Fruit fly (Drosophila melanogaster): ENCODE measurements around the gene Rph.

The Rph gene

DNA sequence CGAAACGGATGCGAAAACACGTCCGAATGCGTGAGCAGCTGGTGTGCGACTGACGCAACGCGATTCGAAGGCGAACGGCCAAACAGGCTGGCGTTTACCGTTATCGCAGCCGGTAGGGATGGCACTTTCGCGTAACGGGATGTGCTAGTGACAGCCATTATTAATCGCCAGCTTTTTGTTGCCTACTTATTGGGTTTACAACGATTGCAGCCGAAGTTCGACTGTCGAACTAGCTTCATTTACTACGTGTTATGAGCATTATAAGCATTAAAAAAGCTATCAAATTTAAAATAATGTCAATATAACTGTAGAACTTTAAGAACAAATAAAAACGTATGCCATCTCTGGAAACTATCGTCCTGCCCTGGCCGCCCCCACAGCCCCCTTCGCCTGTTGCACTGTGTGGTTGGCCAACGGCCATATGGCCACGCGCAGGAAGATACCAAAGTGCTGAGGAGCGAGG lies at the start of gene Rph:
Gene Rph, minus strand, starts transcription at position 51 of the 463 bp plus-strand sequence.
- TF ChIP-seq Hr96 (GFP tag; optimal IDR thresholded peaks at IDR 0.05) (peak; percentile 59), Clk (GFP tag; optimal IDR thresholded peaks at IDR 0.05) (peak; percentile 3), CG14711 (tag; optimal IDR thresholded peaks at IDR 0.05) (peak; percentile 10), cnc (optimal IDR thresholded peaks at IDR 0.05) (no peak), CG33017 (tag; optimal IDR thresholded peaks at IDR 0.05) (no peak), ovo (GFP tag; optimal IDR thresholded peaks at IDR 0.05) (peak; percentile 36), Crg-1 (GFP tag; optimal IDR thresholded peaks at IDR 0.05) (no peak), bab1 (GFP tag; optimal IDR thresholded peaks at IDR 0.05) (no peak), Mnt (GFP tag; optimal IDR thresholded peaks at IDR 0.05) (peak; percentile 32), tj (GFP tag; optimal IDR thresholded peaks at IDR 0.05) (no peak), CG7101 (tag; optimal IDR thresholded peaks at IDR 0.05) (peak; percentile 26), kay (GFP tag; ENCODE audit: borderline replicate concordance) (no peak), CG12768 (GFP tag; optimal IDR thresholded peaks at IDR 0.05) (peak; percentile 28), toe (GFP tag; optimal IDR thresholded peaks at IDR 0.05) (no peak), pad (GFP tag; optimal IDR thresholded peaks at IDR 0.05) (no peak), CG11617 (GFP tag; optimal IDR thresholded peaks at IDR 0.05) (peak; percentile 10), CG1620 (GFP tag; optimal IDR thresholded peaks at IDR 0.05) (no peak), cic (GFP tag; optimal IDR thresholded peaks at IDR 0.05) (peak; percentile 9), CG5204 (GFP tag; optimal IDR thresholded peaks at IDR 0.05) (peak; percentile 25), CG7045 (GFP tag; optimal IDR thresholded peaks at IDR 0.05) (peak; percentile 32)

DNA sequence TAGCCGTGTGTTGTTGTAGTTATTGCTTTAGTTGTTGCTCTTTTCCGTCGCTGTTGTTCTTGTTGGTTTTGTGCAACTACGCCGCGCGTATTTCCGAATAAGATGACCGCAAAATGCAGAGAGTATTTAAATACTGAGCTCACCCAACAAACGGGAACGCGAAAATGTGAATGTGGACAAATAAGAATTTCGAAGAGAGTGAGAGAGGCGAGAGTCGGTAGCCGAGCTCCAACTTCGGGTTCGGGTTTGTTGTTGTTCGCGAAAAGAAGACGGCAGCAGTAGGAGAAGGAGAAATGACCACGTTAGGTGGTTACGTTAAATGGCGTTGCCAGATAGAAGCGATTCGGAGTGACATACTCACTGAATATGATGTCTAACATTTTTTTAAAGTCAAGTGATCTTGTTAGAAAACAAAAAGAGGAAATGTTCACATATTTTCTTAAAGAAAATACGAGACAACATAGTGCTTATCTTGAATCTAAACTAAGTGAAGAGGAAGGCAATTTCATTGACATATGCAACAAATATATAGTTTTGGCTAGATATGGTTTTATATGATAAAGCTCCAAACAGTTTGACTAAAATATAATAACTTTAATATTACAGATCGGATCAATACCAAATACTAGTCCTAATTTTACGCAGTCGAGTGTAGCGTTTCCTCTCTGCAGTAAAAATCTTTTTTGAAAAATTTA lies 49.4 kb upstream of the Rph start:
- TF ChIP-seq ovo (GFP tag; optimal IDR thresholded peaks at IDR 0.05), result peak; percentile 47
- peak; percentile 26 for TF ChIP-seq bab1 (GFP tag; optimal IDR thresholded peaks at IDR 0.05)
- no peak for TF ChIP-seq Hr96 (GFP tag; optimal IDR thresholded peaks at IDR 0.05)
- no peak for TF ChIP-seq cnc (optimal IDR thresholded peaks at IDR 0.05)
- peak; percentile 100 for TF ChIP-seq pad (GFP tag; optimal IDR thresholded peaks at IDR 0.05)
- no peak for TF ChIP-seq CG33017 (tag; optimal IDR thresholded peaks at IDR 0.05)
- TF ChIP-seq cic (GFP tag; optimal IDR thresholded peaks at IDR 0.05), result peak; percentile 49
- no peak for TF ChIP-seq CG11617 (GFP tag; optimal IDR thresholded peaks at IDR 0.05)
- no peak for TF ChIP-seq toe (GFP tag; optimal IDR thresholded peaks at IDR 0.05)
- TF ChIP-seq Mnt (GFP tag; optimal IDR thresholded peaks at IDR 0.05), result peak; percentile 46
- no peak for TF ChIP-seq Clk (GFP tag; optimal IDR thresholded peaks at IDR 0.05)
- TF ChIP-seq tj (GFP tag; optimal IDR thresholded peaks at IDR 0.05), result peak; percentile 63
- peak; percentile 11 for TF ChIP-seq CG7101 (tag; optimal IDR thresholded peaks at IDR 0.05)
- TF ChIP-seq kay (GFP tag; ENCODE audit: borderline replicate concordance), result peak; percentile 85

DNA sequence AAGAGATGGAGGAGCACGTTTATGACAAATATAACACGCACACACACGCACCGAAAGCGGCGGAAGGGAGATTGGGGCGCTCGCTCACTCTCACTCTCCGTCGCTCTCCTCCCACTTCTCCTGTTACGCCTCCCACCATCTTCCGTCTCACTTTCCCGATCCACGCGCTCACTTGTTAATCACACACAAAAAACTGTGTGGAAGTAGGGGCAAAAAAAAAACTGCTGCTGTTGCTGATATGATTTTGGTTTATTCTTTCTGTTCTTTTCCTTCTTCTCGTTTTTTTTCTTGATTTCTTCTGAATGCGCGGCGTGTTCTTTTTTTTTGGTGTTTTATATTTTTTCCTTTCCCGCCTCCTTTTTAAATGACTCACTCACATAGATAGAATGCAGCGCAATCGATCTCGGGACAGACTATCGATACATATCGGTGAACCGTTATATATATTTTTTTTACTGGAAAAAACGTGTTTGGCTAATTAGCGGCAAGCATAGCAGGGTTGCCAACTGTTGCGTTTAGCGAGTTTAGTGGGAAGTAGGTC lies 48.3 kb upstream of the Rph start:
- TF ChIP-seq CG7045 (GFP tag; optimal IDR thresholded peaks at IDR 0.05) (no peak), CG5204 (GFP tag; optimal IDR thresholded peaks at IDR 0.05) (no peak), toe (GFP tag; optimal IDR thresholded peaks at IDR 0.05) (no peak), Mnt (GFP tag; optimal IDR thresholded peaks at IDR 0.05) (peak; percentile 74), Clk (GFP tag; optimal IDR thresholded peaks at IDR 0.05) (no peak), CG1620 (GFP tag; optimal IDR thresholded peaks at IDR 0.05) (no peak), cic (GFP tag; optimal IDR thresholded peaks at IDR 0.05) (no peak), CG33017 (tag; optimal IDR thresholded peaks at IDR 0.05) (no peak), Crg-1 (GFP tag; optimal IDR thresholded peaks at IDR 0.05) (no peak), CG11617 (GFP tag; optimal IDR thresholded peaks at IDR 0.05) (no peak), pad (GFP tag; optimal IDR thresholded peaks at IDR 0.05) (peak; percentile 82), kay (GFP tag; ENCODE audit: borderline replicate concordance) (peak; percentile 76), CG14711 (tag; optimal IDR thresholded peaks at IDR 0.05) (peak; percentile 88), cnc (optimal IDR thresholded peaks at IDR 0.05) (no peak), CG7101 (tag; optimal IDR thresholded peaks at IDR 0.05) (no peak), Hr96 (GFP tag; optimal IDR thresholded peaks at IDR 0.05) (no peak), CG12768 (GFP tag; optimal IDR thresholded peaks at IDR 0.05) (no peak), bab1 (GFP tag; optimal IDR thresholded peaks at IDR 0.05) (no peak), tj (GFP tag; optimal IDR thresholded peaks at IDR 0.05) (peak; percentile 90), ovo (GFP tag; optimal IDR thresholded peaks at IDR 0.05) (peak; percentile 94)

DNA sequence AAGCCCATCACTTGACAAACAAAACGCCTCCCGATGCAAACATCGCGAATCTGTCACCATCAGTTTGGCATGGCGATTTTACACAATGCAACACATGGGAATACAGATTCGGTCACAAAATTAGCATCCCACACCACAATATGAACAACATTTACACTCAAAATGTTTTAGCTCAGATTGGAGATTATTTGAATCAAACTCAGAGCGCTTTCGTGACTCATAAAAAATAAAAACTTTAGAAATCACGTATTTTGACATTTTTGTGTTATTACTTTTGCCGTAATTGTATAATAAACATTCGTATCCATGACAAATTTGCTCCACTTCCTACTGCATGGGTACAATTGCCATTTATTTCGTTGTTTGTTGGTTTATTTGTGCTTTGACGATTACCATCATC lies 46.6 kb upstream of the Rph start:
- TF ChIP-seq Crg-1 (GFP tag; optimal IDR thresholded peaks at IDR 0.05) (no peak), CG1620 (GFP tag; optimal IDR thresholded peaks at IDR 0.05) (no peak), cic (GFP tag; optimal IDR thresholded peaks at IDR 0.05) (no peak), CG7045 (GFP tag; optimal IDR thresholded peaks at IDR 0.05) (no peak), CG33017 (tag; optimal IDR thresholded peaks at IDR 0.05) (no peak), CG12768 (GFP tag; optimal IDR thresholded peaks at IDR 0.05) (no peak), tj (GFP tag; optimal IDR thresholded peaks at IDR 0.05) (no peak), CG14711 (tag; optimal IDR thresholded peaks at IDR 0.05) (no peak), bab1 (GFP tag; optimal IDR thresholded peaks at IDR 0.05) (no peak), pad (GFP tag; optimal IDR thresholded peaks at IDR 0.05) (no peak), Clk (GFP tag; optimal IDR thresholded peaks at IDR 0.05) (no peak), CG5204 (GFP tag; optimal IDR thresholded peaks at IDR 0.05) (no peak), cnc (optimal IDR thresholded peaks at IDR 0.05) (no peak), kay (GFP tag; ENCODE audit: borderline replicate concordance) (no peak), toe (GFP tag; optimal IDR thresholded peaks at IDR 0.05) (no peak), CG7101 (tag; optimal IDR thresholded peaks at IDR 0.05) (no peak), CG11617 (GFP tag; optimal IDR thresholded peaks at IDR 0.05) (no peak)

All from whole organism, adult.